Fruit fly (Drosophila melanogaster) whole organism, embryonic: ENCODE data around the gene CG10274.
A peak's percentile ranks its signal among the peaks of the same experiment; 100 is the strongest.

Source experiments
- Abd-B ChIP-seq: fragments of 200-800 bp; sonication (Bioruptor generic); optimal IDR thresholded peaks from 2 replicates; lab custom pipeline; 2018; ENCODE audit warnings: missing biosample characterization, mild to moderate bottlenecking, missing genetic modification characterization, moderate library complexity
- B-H1 ChIP-seq: fragments of 200-800 bp; sonication (Bioruptor generic); IDR thresholded peaks from 3 replicates; pipeline ENCODE4 v1.3.6; 2022; ENCODE audit warnings: missing biosample characterization, missing genetic modification characterization
- CG10366 ChIP-seq: fragments of 200-800 bp; sonication (Bioruptor generic); IDR thresholded peaks from 2 replicates; pipeline ENCODE4 v1.3.6; 2022; ENCODE audit warnings: missing biosample characterization, missing genetic modification characterization
- CG12071 ChIP-seq: fragments of 200-800 bp; sonication (Bioruptor generic); optimal IDR thresholded peaks from 3 replicates; lab custom pipeline; 2018; ENCODE audit warnings: missing biosample characterization, mild to moderate bottlenecking, missing genetic modification characterization
- CG12236 ChIP-seq: fragments of 200-800 bp; sonication (Bioruptor generic); optimal IDR thresholded peaks from 2 replicates; lab custom pipeline; 2016; ENCODE audit warnings: missing biosample characterization, missing genetic modification characterization
- CG13123 ChIP-seq: fragments of 200-800 bp; sonication (Bioruptor generic); optimal IDR thresholded peaks from 2 replicates; lab custom pipeline; 2016; ENCODE audit warnings: missing biosample characterization, missing genetic modification characterization
- CG13894 ChIP-seq: fragments of 200-800 bp; sonication (Bioruptor generic); optimal IDR thresholded peaks from 3 replicates; lab custom pipeline; 2018; ENCODE audit warnings: missing biosample characterization, mild to moderate bottlenecking, missing genetic modification characterization, moderate library complexity
- CG14014 ChIP-seq: fragments of 200-800 bp; sonication (Bioruptor generic); IDR thresholded peaks from 2 replicates; pipeline ENCODE4 v1.3.6; 2022; ENCODE audit warnings: missing biosample characterization, missing genetic modification characterization
- CG14050 ChIP-seq: fragments of 200-800 bp; sonication (Bioruptor generic); IDR thresholded peaks from 3 replicates; pipeline ENCODE4 v1.3.6; 2022; ENCODE audit warnings: missing biosample characterization, missing genetic modification characterization
- CG15269 ChIP-seq: fragments of 200-800 bp; sonication (Bioruptor generic); optimal IDR thresholded peaks from 2 replicates; lab custom pipeline; 2018; ENCODE audit warnings: missing biosample characterization, mild to moderate bottlenecking, missing genetic modification characterization, moderate library complexity
- CG1529 ChIP-seq: fragments of 200-800 bp; sonication (Bioruptor generic); optimal IDR thresholded peaks from 3 replicates; lab custom pipeline; 2018; ENCODE audit warnings: missing biosample characterization, missing genetic modification characterization
- CG17912 ChIP-seq: fragments of 200-800 bp; sonication (Bioruptor generic); optimal IDR thresholded peaks from 2 replicates; lab custom pipeline; 2018; ENCODE audit warnings: missing biosample characterization, mild to moderate bottlenecking, missing genetic modification characterization
- CG18476 ChIP-seq: fragments of 200-800 bp; sonication (Bioruptor generic); optimal IDR thresholded peaks from 2 replicates; lab custom pipeline; 2016; ENCODE audit warnings: missing biosample characterization, mild to moderate bottlenecking, missing genetic modification characterization
- CG18599 ChIP-seq: fragments of 200-800 bp; sonication (Bioruptor generic); optimal IDR thresholded peaks from 3 replicates; lab custom pipeline; 2017; ENCODE audit warnings: missing biosample characterization, missing genetic modification characterization, mild to moderate bottlenecking, moderate library complexity, missing genetic modification reagents
- CG2678 ChIP-seq: fragments of 200-800 bp; sonication (Bioruptor generic); optimal IDR thresholded peaks from 3 replicates; lab custom pipeline; 2019; ENCODE audit warnings: missing biosample characterization, mild to moderate bottlenecking, missing genetic modification characterization, moderate library complexity
- CG30403 ChIP-seq: fragments of 200-800 bp; sonication (Bioruptor generic); optimal IDR thresholded peaks from 3 replicates; lab custom pipeline; 2016; ENCODE audit warnings: missing biosample characterization, missing genetic modification characterization
- CG31224 ChIP-seq: fragments of 200-800 bp; sonication (Bioruptor generic); IDR thresholded peaks from 2 replicates; pipeline ENCODE4 v1.3.6; 2022; ENCODE audit warnings: missing biosample characterization, missing genetic modification characterization
- CG4360 ChIP-seq: fragments of 200-800 bp; sonication (Bioruptor generic); IDR thresholded peaks from 2 replicates; pipeline ENCODE4 v1.3.6; 2022; ENCODE audit warnings: missing biosample characterization, missing genetic modification characterization
- CG4617 ChIP-seq: fragments of 200-800 bp; sonication (Bioruptor generic); optimal IDR thresholded peaks from 3 replicates; lab custom pipeline; 2016; ENCODE audit warnings: missing biosample characterization, missing genetic modification characterization, borderline replicate concordance
- CG9932 ChIP-seq: fragments of 200-800 bp; sonication (Bioruptor generic); IDR thresholded peaks from 2 replicates; pipeline ENCODE4 v1.3.6; 2022; ENCODE audit warnings: missing biosample characterization, missing genetic modification characterization
- Eip74EF ChIP-seq, 2 experiments: fragments of 200-800 bp in 1 of 2; fragments of >200 bp in 1 of 2; sonication (Bioruptor generic) in 1 of 2; optimal IDR thresholded peaks; 2 replicates each; lab custom pipeline; 2017 to 2019; ENCODE audit warnings: missing biosample characterization in 2 of 2, missing genetic modification characterization in 2 of 2, mild to moderate bottlenecking in 1 of 2, moderate library complexity in 1 of 2
- HLH3B ChIP-seq: fragments of 200-800 bp; sonication (Bioruptor generic); IDR thresholded peaks from 2 replicates; pipeline ENCODE4 v1.3.6; 2022; ENCODE audit warnings: missing biosample characterization, missing genetic modification characterization
- Hmr ChIP-seq: fragments of 200-800 bp; sonication (Bioruptor generic); optimal IDR thresholded peaks from 3 replicates; lab custom pipeline; 2017; ENCODE audit warnings: mild to moderate bottlenecking, missing biosample characterization, missing genetic modification reagents, missing genetic modification characterization
- Hr39 ChIP-seq: fragments of >200 bp; optimal IDR thresholded peaks from 2 replicates; lab custom pipeline; 2017
- MTF-1 ChIP-seq: fragments of 200-800 bp; sonication (Bioruptor generic); optimal IDR thresholded peaks from 2 replicates; lab custom pipeline; 2018; ENCODE audit warnings: missing biosample characterization, mild to moderate bottlenecking, missing genetic modification characterization, borderline replicate concordance
- NfI ChIP-seq: fragments of 200-800 bp; sonication (Bioruptor generic); optimal IDR thresholded peaks from 3 replicates; lab custom pipeline; 2018; ENCODE audit warnings: missing biosample characterization, mild to moderate bottlenecking, missing genetic modification characterization, moderate library complexity
- Optix ChIP-seq: fragments of 200-800 bp; sonication (Bioruptor generic); IDR thresholded peaks from 3 replicates; pipeline ENCODE4 v1.3.6; 2022; ENCODE audit warnings: missing biosample characterization, missing genetic modification characterization
- Ptx1 ChIP-seq: fragments of 200-800 bp; sonication (Bioruptor generic); IDR thresholded peaks from 2 replicates; pipeline ENCODE4 v1.3.6; 2022; ENCODE audit warnings: missing biosample characterization, missing genetic modification characterization
- Ravus ChIP-seq: fragments of 200-800 bp; sonication (Bioruptor generic); IDR thresholded peaks from 2 replicates; pipeline ENCODE4 v1.3.6; 2022; ENCODE audit warnings: missing biosample characterization, missing genetic modification characterization
- ab ChIP-seq: fragments of 200-800 bp; sonication (Bioruptor generic); optimal IDR thresholded peaks from 2 replicates; lab custom pipeline; 2016; ENCODE audit warnings: missing biosample characterization, missing genetic modification characterization
- dmrt99B ChIP-seq: fragments of 200-800 bp; sonication (Bioruptor generic); optimal IDR thresholded peaks from 2 replicates; lab custom pipeline; 2018; ENCODE audit warnings: missing biosample characterization, mild to moderate bottlenecking, missing genetic modification characterization, moderate library complexity
- fd64A ChIP-seq: fragments of 200-800 bp; sonication (Bioruptor generic); optimal IDR thresholded peaks from 3 replicates; lab custom pipeline; 2018; ENCODE audit warnings: missing biosample characterization, mild to moderate bottlenecking, missing genetic modification characterization
- gcm ChIP-seq: fragments of 200-800 bp; sonication (Bioruptor generic); optimal IDR thresholded peaks from 2 replicates; lab custom pipeline; 2019; ENCODE audit warnings: missing biosample characterization, mild to moderate bottlenecking, missing genetic modification characterization, moderate library complexity
- gcm2 ChIP-seq: fragments of 200-800 bp; sonication (Bioruptor generic); optimal IDR thresholded peaks from 2 replicates; lab custom pipeline; 2016; ENCODE audit warnings: missing biosample characterization, missing genetic modification characterization
- gt ChIP-seq: fragments of 200-800 bp; sonication (Bioruptor generic); IDR thresholded peaks from 2 replicates; pipeline ENCODE4 v1.3.6; 2022; ENCODE audit warnings: missing biosample characterization, missing genetic modification characterization
- h ChIP-seq: fragments of >200 bp; optimal IDR thresholded peaks from 2 replicates; lab custom pipeline; 2017
- hbn ChIP-seq: fragments of 200-800 bp; sonication (Bioruptor generic); IDR thresholded peaks from 2 replicates; pipeline ENCODE4 v1.3.6; 2022; ENCODE audit warnings: missing biosample characterization, missing genetic modification characterization; ENCODE audit not compliant: partially characterized antibody
- her ChIP-seq: fragments of 200-800 bp; sonication (Bioruptor generic); optimal IDR thresholded peaks from 2 replicates; lab custom pipeline; 2016; ENCODE audit warnings: missing biosample characterization, missing genetic modification characterization
- lbe ChIP-seq: fragments of 200-800 bp; sonication (Bioruptor generic); optimal IDR thresholded peaks from 2 replicates; lab custom pipeline; 2016; ENCODE audit warnings: missing biosample characterization, mild to moderate bottlenecking, missing genetic modification characterization
- nau ChIP-seq: fragments of 200-800 bp; sonication (Bioruptor generic); optimal IDR thresholded peaks from 3 replicates; lab custom pipeline; 2017; ENCODE audit warnings: missing biosample characterization, mild to moderate bottlenecking, missing genetic modification characterization, missing genetic modification reagents
- nerfin-1 ChIP-seq: fragments of 200-800 bp; sonication (Bioruptor generic); optimal IDR thresholded peaks from 3 replicates; lab custom pipeline; 2019; ENCODE audit warnings: missing biosample characterization, mild to moderate bottlenecking, missing genetic modification characterization, moderate library complexity
- phol ChIP-seq: fragments of 200-800 bp; sonication (Bioruptor generic); optimal IDR thresholded peaks from 3 replicates; lab custom pipeline; 2018; ENCODE audit warnings: missing biosample characterization, mild to moderate bottlenecking, missing genetic modification characterization, moderate library complexity
- ro ChIP-seq: fragments of 200-800 bp; sonication (Bioruptor generic); IDR thresholded peaks from 2 replicates; pipeline ENCODE4 v1.3.6; 2022; ENCODE audit warnings: missing biosample characterization, missing genetic modification characterization
- schlank ChIP-seq: fragments of 200-800 bp; sonication (Bioruptor generic); optimal IDR thresholded peaks from 2 replicates; lab custom pipeline; 2018; ENCODE audit warnings: missing biosample characterization, mild to moderate bottlenecking, missing genetic modification characterization
- scrt ChIP-seq: fragments of 200-800 bp; sonication (Bioruptor generic); optimal IDR thresholded peaks from 2 replicates; lab custom pipeline; 2018; ENCODE audit warnings: missing biosample characterization, mild to moderate bottlenecking, missing genetic modification characterization, moderate library complexity
- slbo ChIP-seq: fragments of 200-800 bp; sonication (Bioruptor generic); IDR thresholded peaks from 2 replicates; pipeline ENCODE4 v1.3.6; 2022; ENCODE audit warnings: missing biosample characterization, missing genetic modification characterization
- so ChIP-seq: fragments of 200-800 bp; sonication (Bioruptor generic); IDR thresholded peaks from 3 replicates; pipeline ENCODE4 v1.3.6; 2022; ENCODE audit warnings: missing biosample characterization, missing genetic modification characterization
- ssp ChIP-seq: fragments of 200-800 bp; sonication (Bioruptor generic); IDR thresholded peaks from 2 replicates; pipeline ENCODE4 v1.3.6; 2022; ENCODE audit warnings: missing biosample characterization, missing genetic modification characterization
- tgo ChIP-seq: fragments of 200-800 bp; sonication (Bioruptor generic); IDR thresholded peaks from 3 replicates; pipeline ENCODE4 v1.3.6; 2022; ENCODE audit warnings: missing biosample characterization, missing genetic modification characterization
- wek ChIP-seq: fragments of 200-800 bp; sonication (Bioruptor generic); optimal IDR thresholded peaks from 3 replicates; lab custom pipeline; 2018; ENCODE audit warnings: missing biosample characterization, mild to moderate bottlenecking, missing genetic modification characterization, moderate library complexity
- wor ChIP-seq: fragments of 200-800 bp; sonication (Bioruptor generic); IDR thresholded peaks from 2 replicates; pipeline ENCODE4 v1.3.6; 2022; ENCODE audit warnings: missing biosample characterization, missing genetic modification characterization

CG10274 gene

DNA sequence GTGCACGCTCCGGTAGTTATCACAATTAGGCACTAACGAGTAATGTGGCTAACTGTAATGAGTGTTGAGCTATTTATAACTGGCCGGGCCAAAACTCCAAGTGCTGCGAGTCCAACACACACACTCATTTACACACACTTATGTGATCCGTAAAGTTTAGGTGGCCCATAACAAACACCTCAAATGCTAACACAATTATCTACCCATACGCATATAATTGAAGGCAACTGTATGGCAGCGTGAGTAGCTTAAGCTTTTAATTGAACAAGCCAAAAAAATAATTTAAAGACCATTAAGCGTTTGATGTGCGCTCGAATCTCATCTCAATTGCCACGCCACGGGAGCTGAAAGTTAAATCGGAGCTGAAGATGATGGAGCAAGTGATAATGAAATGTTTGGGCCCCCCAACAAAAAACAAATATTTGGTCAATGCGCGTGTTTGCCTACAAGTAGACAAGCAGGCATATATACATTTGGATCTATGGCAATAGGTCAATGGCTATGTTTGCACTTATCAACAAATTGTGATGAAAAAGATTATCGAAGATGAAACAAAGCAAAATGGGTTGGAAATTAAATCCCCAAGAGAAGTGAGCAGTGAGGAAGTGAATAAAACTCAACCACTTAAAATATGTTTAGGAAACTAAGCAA, 41.6 kb downstream of the CG10274 start, which contains the start of gene Cpr65Av (continued):
- TF ChIP-seq Optix (GFP tag; lab: Robert Waterston, UW) (no peak), HLH3B (GFP tag; lab: Robert Waterston, UW) (0 out of 2 replicates have a peak, but pooled peaks have one; percentile 34), CG15269 (tag; lab: Kevin White, UChicago) (peak; percentile 10), tgo (no peak), CG14014 (peak; percentile 34; the same call in 1 of the 2 replicates), CG18599 (GFP tag; lab: Kevin White, UChicago) (peak; percentile 2), her (no peak), MTF-1 (GFP tag; lab: Kevin White, UChicago) (peak; percentile 35), CG14050 (GFP tag; lab: Robert Waterston, UW) (peak; percentile 29; the same call in 1 of the 3 replicates), lbe (GFP tag; lab: Kevin White, UChicago) (no peak), CG13894 (no peak), wor (GFP tag; lab: Robert Waterston, UW) (no peak), CG18476 (GFP tag; lab: Kevin White, UChicago) (no peak), CG9932 (no peak), CG1529 (peak; percentile 20), CG30403 (GFP tag; lab: Kevin White, UChicago) (no peak), hbn (no peak), CG2678 (tag; lab: Kevin White, UChicago) (peak; percentile 27), so (GFP tag; lab: Robert Waterston, UW) (no peak), gt (GFP tag; lab: Robert Waterston, UW) (no peak), ro (GFP tag; lab: Robert Waterston, UW) (no peak), ssp (GFP tag; lab: Robert Waterston, UW) (no peak), nau (peak; percentile 3), gcm (GFP tag; lab: Kevin White, UChicago) (no peak), nerfin-1 (tag; lab: Kevin White, UChicago) (no peak), NfI (GFP tag; lab: Kevin White, UChicago) (no peak), fd64A (GFP tag; lab: Kevin White, UChicago) (peak; percentile 16), CG4617 (GFP tag; lab: Kevin White, UChicago) (no peak), schlank (tag; lab: Kevin White, UChicago) (no peak), wek (GFP tag; lab: Kevin White, UChicago) (peak; percentile 50), Abd-B (GFP tag; lab: Kevin White, UChicago) (no peak), slbo (GFP tag; lab: Robert Waterston, UW) (no peak), h (no peak), gcm2 (GFP tag; lab: Kevin White, UChicago) (no peak), Ravus (GFP tag; lab: Robert Waterston, UW) (no peak), CG12236 (GFP tag; lab: Kevin White, UChicago) (no peak), CG12071 (GFP tag; lab: Kevin White, UChicago) (peak; percentile 17), B-H1 (GFP tag; lab: Robert Waterston, UW) (no peak), CG4360 (no peak), Ptx1 (no peak), CG10366 (GFP tag; lab: Robert Waterston, UW) (no peak), Eip74EF (GFP tag; optimal IDR thresholded peaks at IDR 0.05; lab: Kevin White, UChicago) (peak in 1 of 2 experiments; percentile 11), CG31224 (no peak), Hmr (no peak), CG17912 (GFP tag; lab: Kevin White, UChicago) (peak; percentile 13), dmrt99B (tag; lab: Kevin White, UChicago) (peak; percentile 59), phol (no peak), CG13123 (GFP tag; lab: Kevin White, UChicago) (no peak), scrt (GFP tag; lab: Kevin White, UChicago) (no peak), Hr39 (no peak), ab (no peak)
